Worm (Caenorhabditis elegans) whole organism, young adult: ENCODE measurements around the gene spig-3.

Source experiments
- B0035.1 ChIP-seq: sonication (generic microtip); optimal IDR thresholded peaks from 2 replicates; lab custom pipeline; 2016; ENCODE audit warnings: missing genetic modification characterization, mild to moderate bottlenecking, missing compliant biosample characterization, missing genotype, missing genetic modification reagents
- B0336.3 ChIP-seq: fragments of 200-800 bp; sonication (Bioruptor generic); IDR thresholded peaks from 2 replicates; pipeline ENCODE4 v1.3.6; 2022; ENCODE audit warnings: missing genetic modification characterization, missing compliant biosample characterization
- F22D6.2 ChIP-seq: sonication (generic microtip); optimal IDR thresholded peaks from 2 replicates; lab custom pipeline; 2016; ENCODE audit warnings: mild to moderate bottlenecking, missing genetic modification characterization, missing compliant biosample characterization
- F52B5.7 ChIP-seq: sonication (generic microtip); optimal IDR thresholded peaks from 2 replicates; lab custom pipeline; 2016; ENCODE audit warnings: mild to moderate bottlenecking, missing genetic modification characterization, missing compliant biosample characterization
- F57A8.1 ChIP-seq: fragments of 200-800 bp; sonication (Bioruptor generic); optimal IDR thresholded peaks from 2 replicates; lab custom pipeline; 2018; ENCODE audit warnings: mild to moderate bottlenecking, missing genetic modification characterization, moderate library complexity, missing compliant biosample characterization
- K11D2.4 ChIP-seq: fragments of 200-800 bp; sonication (Bioruptor generic); IDR thresholded peaks from 2 replicates; pipeline ENCODE4 v1.3.6; 2022; ENCODE audit warnings: missing genetic modification reagents, missing genetic modification characterization, missing compliant biosample characterization
- aptf-2 ChIP-seq: fragments of 200-800 bp; sonication (Bioruptor generic); conservative IDR thresholded peaks from 2 replicates; pipeline ENCODE4 v1.3.6; 2022; ENCODE audit warnings: missing genetic modification reagents, missing genetic modification characterization, missing compliant biosample characterization
- athp-1 ChIP-seq: sonication (generic microtip); optimal IDR thresholded peaks from 2 replicates; lab custom pipeline; 2017; ENCODE audit warnings: mild to moderate bottlenecking, missing genetic modification characterization, missing compliant biosample characterization
- attf-5 ChIP-seq: fragments of 200-800 bp; sonication (Bioruptor generic); optimal IDR thresholded peaks from 2 replicates; lab custom pipeline; 2018; ENCODE audit warnings: mild to moderate bottlenecking, missing genetic modification characterization, missing compliant biosample characterization
- cebp-1 ChIP-seq, 2 experiments: fragments of 200-800 bp in 1 of 2; sonication (Bioruptor generic) in 1 of 2; sonication (generic microtip) in 1 of 2; IDR thresholded peaks in 1 of 2; optimal IDR thresholded peaks in 1 of 2; 2 replicates each; pipeline versions ENCODE4 v1.3.6 to Lab custom; 2017 to 2022; ENCODE audit warnings: missing compliant biosample characterization in 2 of 2, missing genetic modification characterization in 2 of 2, mild to moderate bottlenecking in 1 of 2, missing genetic modification reagents in 1 of 2, moderate library complexity in 1 of 2
- cebp-2 ChIP-seq: fragments of 200-800 bp; sonication (Bioruptor generic); IDR thresholded peaks from 2 replicates; pipeline ENCODE4 v1.3.6; 2022; ENCODE audit warnings: missing genetic modification characterization, missing compliant biosample characterization
- ceh-58 ChIP-seq: fragments of 200-800 bp; sonication (Bioruptor generic); IDR thresholded peaks from 2 replicates; pipeline ENCODE4 v1.3.6; 2022; ENCODE audit warnings: missing genetic modification characterization, missing compliant biosample characterization
- chd-7 ChIP-seq: sonication (generic microtip); optimal IDR thresholded peaks from 2 replicates; lab custom pipeline; 2016; ENCODE audit warnings: mild to moderate bottlenecking, missing genetic modification characterization, moderate library complexity, missing compliant biosample characterization
- dpff-1 ChIP-seq: sonication (generic microtip); optimal IDR thresholded peaks from 2 replicates; lab custom pipeline; 2017; ENCODE audit warnings: mild to moderate bottlenecking, missing genetic modification characterization, missing compliant biosample characterization
- egl-18 ChIP-seq: fragments of 200-800 bp; sonication (Bioruptor generic); IDR thresholded peaks from 2 replicates; pipeline ENCODE4 v1.3.6; 2022; ENCODE audit warnings: missing genetic modification reagents, missing genetic modification characterization, missing compliant biosample characterization
- egl-44 ChIP-seq: fragments of 200-800 bp; sonication (Bioruptor generic); IDR thresholded peaks from 2 replicates; pipeline ENCODE4 v1.3.6; 2022; ENCODE audit warnings: missing genetic modification reagents, missing genetic modification characterization, missing compliant biosample characterization
- egrh-3 ChIP-seq: fragments of 200-800 bp; sonication (Bioruptor generic); IDR thresholded peaks from 2 replicates; pipeline ENCODE4 v1.3.6; 2022; ENCODE audit warnings: missing genetic modification reagents, missing genetic modification characterization, missing compliant biosample characterization
- ekl-4 ChIP-seq: fragments of 200-800 bp; sonication (Bioruptor generic); IDR thresholded peaks from 2 replicates; pipeline ENCODE4 v1.3.6; 2022; ENCODE audit warnings: missing genetic modification reagents, missing genetic modification characterization, missing compliant biosample characterization
- fkh-3 ChIP-seq: sonication (generic microtip); optimal IDR thresholded peaks from 2 replicates; lab custom pipeline; 2016; ENCODE audit warnings: mild to moderate bottlenecking, missing genetic modification characterization, missing compliant biosample characterization
- gei-17 ChIP-seq: fragments of 200-800 bp; sonication (Bioruptor generic); optimal IDR thresholded peaks from 2 replicates; lab custom pipeline; 2018; ENCODE audit warnings: mild to moderate bottlenecking, missing genetic modification characterization, missing compliant biosample characterization
- hlh-26 ChIP-seq: fragments of 200-800 bp; sonication (Bioruptor generic); conservative IDR thresholded peaks from 2 replicates; pipeline ENCODE4 v1.3.6; 2022; ENCODE audit warnings: missing genetic modification reagents, missing genetic modification characterization, missing compliant biosample characterization
- hmg-1.2 ChIP-seq: fragments of 200-800 bp; sonication (Bioruptor generic); IDR thresholded peaks from 2 replicates; pipeline ENCODE4 v1.3.6; 2022; ENCODE audit warnings: missing genetic modification reagents, missing genetic modification characterization, missing compliant biosample characterization
- hrde-1 ChIP-seq: sonication (generic microtip); optimal IDR thresholded peaks from 2 replicates; lab custom pipeline; 2016; ENCODE audit warnings: missing genetic modification characterization, mild to moderate bottlenecking, missing compliant biosample characterization, moderate library complexity, missing genotype, missing genetic modification reagents, borderline replicate concordance
- lag-1 ChIP-seq: fragments of 200-800 bp; sonication (Bioruptor generic); IDR thresholded peaks from 2 replicates; pipeline ENCODE4 v1.3.6; 2022; ENCODE audit warnings: missing genetic modification reagents, missing genetic modification characterization, missing compliant biosample characterization
- lin-26 ChIP-seq: fragments of 200-800 bp; sonication (Bioruptor generic); IDR thresholded peaks from 2 replicates; pipeline ENCODE4 v1.3.6; 2022; ENCODE audit warnings: missing genetic modification reagents, missing genetic modification characterization, missing compliant biosample characterization
- lin-35 ChIP-seq, 3 experiments: fragments of 150-350 bp in 2 of 3; sonication (generic microtip) in 1 of 3; optimal IDR thresholded peaks; 2 replicates each; lab custom pipeline; 2014 to 2018; ENCODE audit warnings: missing biosample characterization in 3 of 3, missing genetic modification characterization in 3 of 3, missing genetic modification reagents in 3 of 3
- lin-54 ChIP-seq: fragments of 200-800 bp; sonication (Bioruptor generic); optimal IDR thresholded peaks from 2 replicates; lab custom pipeline; 2018; ENCODE audit warnings: mild to moderate bottlenecking, missing genetic modification characterization, missing compliant biosample characterization
- madf-10 ChIP-seq: sonication (generic microtip); optimal IDR thresholded peaks from 2 replicates; lab custom pipeline; 2016; ENCODE audit warnings: mild to moderate bottlenecking, missing genetic modification characterization, missing compliant biosample characterization
- nfyb-1 ChIP-seq: fragments of 200-800 bp; sonication (Bioruptor generic); IDR thresholded peaks from 2 replicates; pipeline ENCODE4 v1.3.6; 2022; ENCODE audit warnings: missing genetic modification reagents, missing genetic modification characterization, missing compliant biosample characterization
- nhr-120 ChIP-seq: fragments of 200-800 bp; sonication (Bioruptor generic); IDR thresholded peaks from 2 replicates; pipeline ENCODE4 v1.3.6; 2022; ENCODE audit warnings: missing genetic modification characterization, missing compliant biosample characterization
- nhr-27 ChIP-seq: fragments of 200-800 bp; sonication (Bioruptor generic); optimal IDR thresholded peaks from 2 replicates; lab custom pipeline; 2018; ENCODE audit warnings: mild to moderate bottlenecking, missing genetic modification characterization, moderate library complexity, missing compliant biosample characterization
- nhr-90 ChIP-seq: sonication (generic microtip); optimal IDR thresholded peaks from 2 replicates; lab custom pipeline; 2016; ENCODE audit warnings: missing genotype, mild to moderate bottlenecking, missing genetic modification characterization, missing compliant biosample characterization
- pbrm-1 ChIP-seq: fragments of 200-800 bp; sonication (Bioruptor generic); IDR thresholded peaks from 2 replicates; pipeline ENCODE4 v1.3.6; 2022; ENCODE audit warnings: missing genetic modification reagents, missing genetic modification characterization, missing compliant biosample characterization
- sdz-38 ChIP-seq: sonication (generic microtip); optimal IDR thresholded peaks from 2 replicates; lab custom pipeline; 2016; ENCODE audit warnings: missing genotype, missing genetic modification characterization, missing compliant biosample characterization
- snpc-3.4 ChIP-seq: sonication (generic microtip); optimal IDR thresholded peaks from 2 replicates; lab custom pipeline; 2017; ENCODE audit warnings: missing genetic modification characterization, mild to moderate bottlenecking, missing compliant biosample characterization, antibody characterized with exemption, moderate library complexity, missing genotype, missing genetic modification reagents
- sptf-2 ChIP-seq: fragments of 200-800 bp; sonication (Bioruptor generic); optimal IDR thresholded peaks from 2 replicates; lab custom pipeline; 2018; ENCODE audit warnings: mild to moderate bottlenecking, missing genetic modification characterization, missing compliant biosample characterization
- tbx-9 ChIP-seq: sonication (generic microtip); optimal IDR thresholded peaks from 2 replicates; lab custom pipeline; 2016; ENCODE audit warnings: borderline replicate concordance, missing genetic modification characterization, inconsistent platforms, missing compliant biosample characterization
- tlf-1 ChIP-seq: fragments of 200-800 bp; sonication (Bioruptor generic); optimal IDR thresholded peaks from 2 replicates; lab custom pipeline; 2018; ENCODE audit warnings: mild to moderate bottlenecking, missing genetic modification characterization, missing compliant biosample characterization
- unc-130 ChIP-seq: sonication (generic microtip); optimal IDR thresholded peaks from 2 replicates; lab custom pipeline; 2016; ENCODE audit warnings: missing genetic modification reagents, missing genetic modification characterization, missing compliant biosample characterization
- unc-62 ChIP-seq: fragments of 150-350 bp; optimal IDR thresholded peaks from 2 replicates; lab custom pipeline; 2014; ENCODE audit warnings: missing biosample characterization, missing genetic modification reagents, missing genetic modification characterization
- xnd-1 ChIP-seq: sonication (generic microtip); optimal IDR thresholded peaks from 2 replicates; lab custom pipeline; 2016; ENCODE audit warnings: missing genotype, missing genetic modification reagents, missing genetic modification characterization, missing compliant biosample characterization
- ztf-22 ChIP-seq: fragments of 200-800 bp; sonication (Bioruptor generic); optimal IDR thresholded peaks from 2 replicates; lab custom pipeline; 2018; ENCODE audit warnings: mild to moderate bottlenecking, missing genetic modification characterization, moderate library complexity, missing compliant biosample characterization

The spig-3 gene

DNA sequence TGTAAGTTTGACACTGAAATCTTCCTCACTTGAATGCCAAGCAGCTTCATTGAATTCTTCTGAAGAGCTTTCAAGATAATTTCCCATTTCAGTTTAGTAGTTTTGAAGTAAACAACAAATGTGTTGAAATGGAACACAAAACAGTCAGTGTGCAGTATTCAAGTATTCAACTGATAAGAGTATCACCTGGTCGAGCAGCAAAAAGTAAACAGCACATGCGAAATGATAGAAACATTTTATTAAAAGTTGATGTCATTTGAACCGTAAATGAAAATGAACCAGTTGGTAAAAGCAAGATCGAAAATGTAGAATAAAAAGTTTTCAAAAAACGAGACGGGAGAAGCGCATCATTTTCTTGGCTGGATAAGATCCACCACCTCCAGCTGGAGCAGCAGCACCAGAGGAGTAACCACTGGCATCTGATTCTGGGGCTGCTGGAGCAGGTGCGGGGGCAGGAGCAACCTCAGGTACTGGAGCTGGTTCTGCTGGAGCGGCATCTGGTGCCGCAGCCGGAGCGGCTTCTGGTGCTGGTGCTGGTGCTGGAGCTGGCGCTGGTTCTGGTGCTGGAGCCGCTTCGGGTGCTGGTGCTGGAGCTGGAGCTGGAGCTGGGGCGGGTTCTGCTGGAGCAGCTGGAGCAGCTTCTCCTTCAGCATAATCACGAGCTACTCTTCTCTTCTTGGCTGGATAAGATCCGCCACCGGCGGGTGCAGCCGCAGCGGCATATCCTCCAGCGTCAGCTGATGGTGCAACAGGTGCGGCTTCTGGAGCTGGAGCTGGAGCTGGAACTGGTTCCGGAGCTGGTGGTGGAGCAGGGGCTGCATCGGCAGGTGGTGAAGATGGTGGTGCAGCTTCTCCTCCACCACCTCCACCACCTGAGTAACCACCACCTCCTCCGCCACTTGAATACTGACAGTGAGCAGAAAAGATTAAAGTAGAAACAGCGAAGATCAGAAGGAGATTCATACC, 25.3 kb upstream of the spig-3 start, which contains the start of the genes F47B8.4 and F47B8.18 (continued):
- TF ChIP-seq tbx-9 (tag; lab: Kevin White, UChicago) (no peak), aptf-2 (GFP tag; lab: Robert Waterston, UW) (no peak), lin-54 (GFP tag; lab: Kevin White, UChicago) (no peak), unc-130 (GFP tag; lab: Kevin White, UChicago) (no peak), sdz-38 (no peak), lag-1 (GFP tag; lab: Robert Waterston, UW) (no peak), dpff-1 (tag; lab: Kevin White, UChicago) (no peak), hlh-26 (GFP tag; lab: Robert Waterston, UW) (no peak)

DNA sequence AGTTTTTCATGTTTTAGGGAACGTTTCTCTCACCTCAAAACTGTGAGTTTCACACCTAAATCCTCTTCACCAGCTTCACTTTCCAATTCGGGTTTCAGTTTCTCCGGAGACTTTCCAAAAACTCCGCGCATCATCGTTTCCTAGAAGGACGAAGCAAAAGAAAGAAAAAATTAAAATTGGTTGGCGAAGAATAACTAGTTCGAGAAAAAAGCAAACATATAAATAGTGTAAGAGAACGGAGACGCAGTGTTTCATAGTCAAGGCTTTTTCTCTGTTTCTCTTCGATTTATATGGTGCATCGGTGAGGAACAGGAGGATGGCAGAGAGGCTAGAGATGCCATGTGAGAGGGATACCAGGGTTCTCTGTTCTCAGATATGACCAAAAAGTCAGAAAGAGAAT, 23.3 kb upstream of the spig-3 start, which contains the start of gene F47B8.3:
Gene F47B8.3, minus strand, starts transcription at position 261 of the 400 bp plus-strand sequence.
- TF ChIP-seq cebp-1 (GFP tag; IDR thresholded peaks at IDR 0.05; lab: Robert Waterston, UW), result no peak
- TF ChIP-seq cebp-1 (tag; optimal IDR thresholded peaks at IDR 0.05; lab: Kevin White, UChicago), result peak; percentile 70
- TF ChIP-seq unc-62, result no peak
- TF ChIP-seq hmg-1.2 (GFP tag; lab: Robert Waterston, UW), result peak; percentile 75; the same call in 1 of the 2 replicates

DNA sequence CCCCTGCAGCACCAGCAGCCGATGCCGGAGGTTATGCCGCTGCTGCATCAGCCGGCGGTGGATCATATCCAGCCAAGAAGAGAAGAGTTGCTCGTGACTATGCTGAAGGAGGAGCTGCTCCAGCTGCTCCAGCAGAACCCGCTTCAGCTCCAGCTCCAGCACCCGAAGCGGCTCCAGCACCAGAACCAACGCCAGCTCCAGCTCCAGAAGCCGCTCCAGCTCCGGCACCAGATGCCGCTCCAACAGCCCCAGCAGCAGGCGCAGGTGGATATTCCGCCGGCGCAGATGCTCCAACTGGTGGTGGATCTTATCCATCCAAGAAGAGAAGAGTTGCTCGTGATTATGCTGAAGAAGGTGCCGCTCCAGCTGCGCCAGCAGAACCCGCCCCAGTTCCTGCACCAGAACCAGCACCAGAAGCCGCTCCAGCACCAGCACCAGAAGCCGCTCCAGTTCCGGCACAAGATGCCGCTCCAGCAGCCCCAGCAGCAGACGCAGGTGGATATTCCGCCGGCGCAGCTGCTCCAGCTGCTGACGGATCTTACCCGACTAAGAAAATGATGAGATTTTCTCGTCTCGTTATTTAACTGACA, 21.4 kb upstream of the spig-3 start:
- TF ChIP-seq lin-35 (GFP tag; optimal IDR thresholded peaks at IDR 0.05; lab: Kevin White, UChicago), result no peak
- TF ChIP-seq egl-18 (GFP tag; lab: Robert Waterston, UW), result no peak
- 0 out of 2 replicates have a peak, but pooled peaks have one; percentile 30 for TF ChIP-seq nfyb-1 (GFP tag; lab: Robert Waterston, UW)
- no peak for TF ChIP-seq xnd-1 (tag; lab: Kevin White, UChicago)
- no peak for TF ChIP-seq cebp-1 (GFP tag; IDR thresholded peaks at IDR 0.05; lab: Robert Waterston, UW)
- peak; percentile 26 for TF ChIP-seq cebp-1 (tag; optimal IDR thresholded peaks at IDR 0.05; lab: Kevin White, UChicago)
- TF ChIP-seq nhr-90 (tag; lab: Kevin White, UChicago), result no peak
- TF ChIP-seq hrde-1 (tag; lab: Kevin White, UChicago), result no peak
- no peak for TF ChIP-seq ekl-4
- TF ChIP-seq pbrm-1 (GFP tag; lab: Robert Waterston, UW), result 0 out of 2 replicates have a peak, but pooled peaks have one; percentile 14
- TF ChIP-seq egrh-3 (GFP tag; lab: Robert Waterston, UW), result peak; percentile 98
- no peak for TF ChIP-seq lin-26 (GFP tag; lab: Robert Waterston, UW)
- no peak for TF ChIP-seq ceh-58 (GFP tag; lab: Robert Waterston, UW)
- no peak for TF ChIP-seq fkh-3
- no peak for TF ChIP-seq ztf-22
- TF ChIP-seq B0336.3 (GFP tag; lab: Robert Waterston, UW), result peak; percentile 31; the same call in 1 of the 2 replicates
- no peak for TF ChIP-seq madf-10 (tag; lab: Kevin White, UChicago)
- TF ChIP-seq tlf-1 (GFP tag; lab: Kevin White, UChicago), result no peak
- TF ChIP-seq egl-44 (GFP tag; lab: Robert Waterston, UW), result no peak
- no peak for TF ChIP-seq snpc-3.4 (tag; lab: Kevin White, UChicago)
- no peak for TF ChIP-seq F52B5.7
- TF ChIP-seq nhr-120, result no peak
- TF ChIP-seq athp-1 (tag; lab: Kevin White, UChicago), result peak; percentile 15
- no peak for TF ChIP-seq nhr-27 (tag; lab: Kevin White, UChicago)
- TF ChIP-seq attf-5 (GFP tag; lab: Kevin White, UChicago), result peak; percentile 23
- peak; percentile 31 for TF ChIP-seq F57A8.1
- TF ChIP-seq B0035.1 (tag; lab: Kevin White, UChicago), result no peak
- TF ChIP-seq gei-17 (GFP tag; lab: Kevin White, UChicago), result no peak
- TF ChIP-seq sptf-2 (GFP tag; lab: Kevin White, UChicago), result no peak
- TF ChIP-seq cebp-2 (GFP tag; lab: Robert Waterston, UW), result no peak
- no peak for TF ChIP-seq K11D2.4
- no peak for TF ChIP-seq chd-7 (tag; lab: Kevin White, UChicago)
- TF ChIP-seq F22D6.2 (tag; lab: Kevin White, UChicago), result no peak
